Fruit fly (Drosophila melanogaster) S2 (cell line): Measurements from ENCODE around the gene Sry-beta.

ENCODE experiments used
- CG8478 ChIP-seq: fragments of >200 bp; optimal IDR thresholded peaks from 2 replicates; lab custom pipeline; 2018
- CTCF ChIP-seq, 2 experiments: fragments of >200 bp; optimal IDR thresholded peaks; 2 replicates each; lab custom pipeline; 2018

dm6 chr3R:30061154-30061482 is 21.6 kb downstream of the Sry-beta start:
- TF ChIP-seq CG8478 (lab: Kevin White, UChicago) (no peak), CTCF (optimal IDR thresholded peaks at IDR 0.05; lab: Kevin White, UChicago) (no peak)
